Fruit fly (Drosophila melanogaster) Kc167 (cell line): Measurements from ENCODE around the gene ZnT33D.

Experiments used
- Sin3A ChIP-seq: fragments of >200 bp; optimal IDR thresholded peaks from 2 replicates; lab custom pipeline; 2018; ENCODE audit warnings: missing external identifiers
- h ChIP-seq: fragments of >200 bp; optimal IDR thresholded peaks from 3 replicates; lab custom pipeline; 2018; ENCODE audit warnings: missing external identifiers
- insv ChIP-seq: fragments of >200 bp; optimal IDR thresholded peaks from 3 replicates; lab custom pipeline; 2018; ENCODE audit warnings: missing external identifiers
- psq ChIP-seq: fragments of >200 bp; optimal IDR thresholded peaks from 2 replicates; lab custom pipeline; 2017; ENCODE audit warnings: missing external identifiers

dm6 chr2L:12142439-12142838 lies 21.6 kb upstream of the ZnT33D start, which contains the start of gene CG31760:
- TF ChIP-seq h (lab: Kevin White, UChicago), result no peak
- TF ChIP-seq insv (lab: Kevin White, UChicago), result no peak
- TF ChIP-seq psq, result no peak
- TF ChIP-seq Sin3A (lab: Kevin White, UChicago), result no peak
